Worm (Caenorhabditis elegans) whole organism, midembryonic: ENCODE data around the gene pitr-4.

Experiments used
- T22C8.4 ChIP-seq: fragments of 200-800 bp; sonication (Bioruptor generic); IDR thresholded peaks from 2 replicates; pipeline ENCODE4 v1.3.6; 2022; ENCODE audit warnings: missing genetic modification characterization, missing compliant biosample characterization
- cog-1 ChIP-seq: sonication (generic microtip); optimal IDR thresholded peaks from 2 replicates; lab custom pipeline; 2016; ENCODE audit warnings: missing genetic modification characterization, missing compliant biosample characterization
- flt-1 ChIP-seq: fragments of 200-800 bp; sonication (Bioruptor generic); IDR thresholded peaks from 2 replicates; pipeline ENCODE4 v1.3.6; 2022; ENCODE audit warnings: missing genetic modification characterization, missing compliant biosample characterization
- klf-2 ChIP-seq: fragments of 200-800 bp; sonication (Bioruptor generic); conservative IDR thresholded peaks from 2 replicates; pipeline ENCODE4 v1.3.6; 2022; ENCODE audit warnings: missing genetic modification reagents, missing genetic modification characterization, missing compliant biosample characterization
- med-1 ChIP-seq: sonication (generic microtip); optimal IDR thresholded peaks from 2 replicates; lab custom pipeline; 2017; ENCODE audit warnings: missing genetic modification characterization, mild to moderate bottlenecking, missing compliant biosample characterization, antibody characterized with exemption, missing genetic modification reagents; ENCODE audit not compliant: insufficient read depth
- ref-1 ChIP-seq: fragments of 200-800 bp; sonication (Bioruptor generic); conservative IDR thresholded peaks from 2 replicates; pipeline ENCODE4 v1.3.6; 2022; ENCODE audit warnings: missing genetic modification reagents, missing genetic modification characterization, missing compliant biosample characterization
- tab-1 ChIP-seq: fragments of 200-800 bp; sonication (Bioruptor generic); IDR thresholded peaks from 2 replicates; pipeline ENCODE4 v1.3.6; 2022; ENCODE audit warnings: missing genetic modification characterization, missing compliant biosample characterization
- ztf-23 ChIP-seq: fragments of 200-800 bp; sonication (Bioruptor generic); IDR thresholded peaks from 2 replicates; pipeline ENCODE4 v1.3.6; 2022; ENCODE audit warnings: missing genetic modification reagents, missing genetic modification characterization, missing compliant biosample characterization
- ztf-29 ChIP-seq: fragments of 200-800 bp; sonication (Bioruptor generic); IDR thresholded peaks from 2 replicates; pipeline ENCODE4 v1.3.6; 2022; ENCODE audit warnings: missing genetic modification reagents, missing genetic modification characterization, missing compliant biosample characterization

Gene pitr-4

ce11 chrV:9622834-9623233 lies 38.6 kb downstream of the pitr-4 start, which contains the start of gene idpc-5:
idpc-5 (minus strand) TSS chrV:9622934.
- TF ChIP-seq flt-1 (GFP tag; lab: Robert Waterston, UW) (no peak), T22C8.4 (GFP tag; lab: Robert Waterston, UW) (no peak), ztf-29 (GFP tag; lab: Robert Waterston, UW) (no peak), cog-1 (tag; lab: Kevin White, UChicago) (no peak), tab-1 (no peak), med-1 (GFP tag; lab: Kevin White, UChicago) (no peak), klf-2 (GFP tag; lab: Robert Waterston, UW) (no peak), ref-1 (GFP tag; lab: Robert Waterston, UW) (no peak), ztf-23 (no peak)

- TF ChIP-seq ztf-23 = 0 out of 2 replicates have a peak, but pooled peaks have one; percentile 30
Observed at ce11 chrV:9622338-9622737, 39.1 kb downstream of the pitr-4 start.

ce11 chrV:9621437-9621836 lies 40.0 kb downstream of the pitr-4 start:
- TF ChIP-seq ztf-23 = no peak
- no peak for TF ChIP-seq T22C8.4 (GFP tag; lab: Robert Waterston, UW)
- no peak for TF ChIP-seq ztf-29 (GFP tag; lab: Robert Waterston, UW)
- TF ChIP-seq klf-2 (GFP tag; lab: Robert Waterston, UW) = no peak
- no peak for TF ChIP-seq ref-1 (GFP tag; lab: Robert Waterston, UW)
- TF ChIP-seq flt-1 (GFP tag; lab: Robert Waterston, UW) = no peak
- no peak for TF ChIP-seq med-1 (GFP tag; lab: Kevin White, UChicago)
- no peak for TF ChIP-seq cog-1 (tag; lab: Kevin White, UChicago)
- TF ChIP-seq tab-1 = no peak

- TF ChIP-seq flt-1 (GFP tag; lab: Robert Waterston, UW) = 0 out of 2 replicates have a peak, but pooled peaks have one; percentile 35
- no peak for TF ChIP-seq cog-1 (tag; lab: Kevin White, UChicago)
Observed at ce11 chrV:9620417-9620816, 41.0 kb downstream of the pitr-4 start.

ce11 chrV:9619850-9620249 lies 41.6 kb downstream of the pitr-4 start, which contains the start of gene idpc-6:
idpc-6 (plus strand) TSS chrV:9620150.
- no peak for TF ChIP-seq tab-1
- no peak for TF ChIP-seq T22C8.4 (GFP tag; lab: Robert Waterston, UW)
- TF ChIP-seq cog-1 (tag; lab: Kevin White, UChicago) = no peak
- no peak for TF ChIP-seq ref-1 (GFP tag; lab: Robert Waterston, UW)
- TF ChIP-seq klf-2 (GFP tag; lab: Robert Waterston, UW) = no peak
- TF ChIP-seq med-1 (GFP tag; lab: Kevin White, UChicago) = no peak
- no peak for TF ChIP-seq ztf-23
- TF ChIP-seq ztf-29 (GFP tag; lab: Robert Waterston, UW) = no peak
- TF ChIP-seq flt-1 (GFP tag; lab: Robert Waterston, UW) = no peak

ce11 chrV:9618919-9619318 lies 42.5 kb downstream of the pitr-4 start, which contains the start of gene idpc-7:
idpc-7 (minus strand) TSS chrV:9619019.
- TF ChIP-seq T22C8.4 (GFP tag; lab: Robert Waterston, UW) = no peak
- TF ChIP-seq med-1 (GFP tag; lab: Kevin White, UChicago) = no peak
- no peak for TF ChIP-seq cog-1 (tag; lab: Kevin White, UChicago)
- TF ChIP-seq ztf-23 = no peak
- no peak for TF ChIP-seq tab-1
- TF ChIP-seq klf-2 (GFP tag; lab: Robert Waterston, UW) = no peak
- TF ChIP-seq flt-1 (GFP tag; lab: Robert Waterston, UW) = no peak
- no peak for TF ChIP-seq ref-1 (GFP tag; lab: Robert Waterston, UW)
- no peak for TF ChIP-seq ztf-29 (GFP tag; lab: Robert Waterston, UW)

- no peak for TF ChIP-seq med-1 (GFP tag; lab: Kevin White, UChicago)
- 0 out of 2 replicates have a peak, but pooled peaks have one; percentile 18 for TF ChIP-seq T22C8.4 (GFP tag; lab: Robert Waterston, UW)
Observed at ce11 chrV:9618420-9618819, 43.0 kb downstream of the pitr-4 start.

- no peak for TF ChIP-seq flt-1 (GFP tag; lab: Robert Waterston, UW)
- TF ChIP-seq med-1 (GFP tag; lab: Kevin White, UChicago) = no peak
- no peak for TF ChIP-seq ref-1 (GFP tag; lab: Robert Waterston, UW)
- TF ChIP-seq tab-1 = no peak
- no peak for TF ChIP-seq T22C8.4 (GFP tag; lab: Robert Waterston, UW)
- no peak for TF ChIP-seq klf-2 (GFP tag; lab: Robert Waterston, UW)
- TF ChIP-seq ztf-23 = no peak
- no peak for TF ChIP-seq ztf-29 (GFP tag; lab: Robert Waterston, UW)
- TF ChIP-seq cog-1 (tag; lab: Kevin White, UChicago) = no peak
Observed at ce11 chrV:9616687-9617086, 44.7 kb downstream of the pitr-4 start.

- no peak for TF ChIP-seq ztf-23
- TF ChIP-seq ref-1 (GFP tag; lab: Robert Waterston, UW) = no peak
- TF ChIP-seq T22C8.4 (GFP tag; lab: Robert Waterston, UW) = no peak
- TF ChIP-seq klf-2 (GFP tag; lab: Robert Waterston, UW) = no peak
- no peak for TF ChIP-seq ztf-29 (GFP tag; lab: Robert Waterston, UW)
- TF ChIP-seq tab-1 = no peak
- TF ChIP-seq med-1 (GFP tag; lab: Kevin White, UChicago) = no peak
- TF ChIP-seq cog-1 (tag; lab: Kevin White, UChicago) = no peak
- TF ChIP-seq flt-1 (GFP tag; lab: Robert Waterston, UW) = no peak
Observed at ce11 chrV:9616130-9616529, 45.3 kb downstream of the pitr-4 start.

ce11 chrV:9615725-9616124 lies 45.7 kb downstream of the pitr-4 start, which contains the start of gene pqn-63:
pqn-63 (plus strand) TSS chrV:9616031.
- no peak for TF ChIP-seq flt-1 (GFP tag; lab: Robert Waterston, UW)
- no peak for TF ChIP-seq ztf-29 (GFP tag; lab: Robert Waterston, UW)
- TF ChIP-seq ztf-23 = no peak
- no peak for TF ChIP-seq med-1 (GFP tag; lab: Kevin White, UChicago)
- no peak for TF ChIP-seq tab-1
- no peak for TF ChIP-seq T22C8.4 (GFP tag; lab: Robert Waterston, UW)
- no peak for TF ChIP-seq ref-1 (GFP tag; lab: Robert Waterston, UW)
